Worm (Caenorhabditis elegans) whole organism, L2 larva: ENCODE data around the gene dnj-17.

ENCODE experiments used
- R02D3.7 ChIP-seq: fragments of 150-350 bp; optimal IDR thresholded peaks from 2 replicates; lab custom pipeline; 2014; ENCODE audit warnings: missing biosample characterization, missing genetic modification characterization
- Y55F3AM.14 ChIP-seq: fragments of 200-800 bp; sonication (Bioruptor generic); optimal IDR thresholded peaks from 2 replicates; lab custom pipeline; 2018; ENCODE audit warnings: mild to moderate bottlenecking, missing genetic modification characterization, missing compliant biosample characterization
- alr-1 ChIP-seq: fragments of 150-350 bp; optimal IDR thresholded peaks from 2 replicates; lab custom pipeline; 2014; ENCODE audit warnings: missing biosample characterization, missing genetic modification characterization
- blmp-1 ChIP-seq: sonication (generic microtip); optimal IDR thresholded peaks from 2 replicates; lab custom pipeline; 2017; ENCODE audit warnings: missing genetic modification characterization, mild to moderate bottlenecking, missing compliant biosample characterization, antibody characterized with exemption, moderate library complexity; ENCODE audit not compliant: insufficient read depth
- ceh-16 ChIP-seq: fragments of 150-350 bp; optimal IDR thresholded peaks from 2 replicates; lab custom pipeline; 2014; ENCODE audit warnings: missing biosample characterization, missing genetic modification characterization
- crh-2 ChIP-seq: sonication (generic microtip); optimal IDR thresholded peaks from 2 replicates; lab custom pipeline; 2017; ENCODE audit warnings: missing biosample characterization, missing genetic modification characterization
- egl-27 ChIP-seq: sonication (generic microtip); optimal IDR thresholded peaks from 3 replicates; lab custom pipeline; 2017; ENCODE audit warnings: missing biosample characterization, missing genetic modification reagents, missing genetic modification characterization
- elt-1 ChIP-seq: fragments of 150-350 bp; optimal IDR thresholded peaks from 2 replicates; lab custom pipeline; 2014; ENCODE audit warnings: missing biosample characterization, missing genetic modification characterization
- elt-3 ChIP-seq: sonication (generic microtip); optimal IDR thresholded peaks from 2 replicates; lab custom pipeline; 2017; ENCODE audit warnings: missing biosample characterization, missing genetic modification characterization
- fos-1 ChIP-seq: fragments of 150-350 bp; optimal IDR thresholded peaks from 2 replicates; lab custom pipeline; 2014; ENCODE audit warnings: missing biosample characterization, missing genetic modification characterization
- gmeb-1 ChIP-seq: fragments of 150-350 bp; optimal IDR thresholded peaks from 2 replicates; lab custom pipeline; 2014; ENCODE audit warnings: missing biosample characterization, missing genetic modification characterization
- lin-11 ChIP-seq: fragments of 150-350 bp; sonication (generic microtip); optimal IDR thresholded peaks from 2 replicates; lab custom pipeline; 2014; ENCODE audit warnings: missing biosample characterization, missing genetic modification characterization, inconsistent platforms, mixed read lengths
- mab-5 ChIP-seq: fragments of 150-350 bp; optimal IDR thresholded peaks from 2 replicates; lab custom pipeline; 2014; ENCODE audit warnings: missing biosample characterization, missing genetic modification characterization
- nhr-10 ChIP-seq: sonication (generic microtip); optimal IDR thresholded peaks from 2 replicates; lab custom pipeline; 2017; ENCODE audit warnings: missing biosample characterization, missing genetic modification characterization
- nhr-12 ChIP-seq: fragments of 150-350 bp; optimal IDR thresholded peaks from 2 replicates; lab custom pipeline; 2014; ENCODE audit warnings: missing biosample characterization, missing genetic modification characterization
- nhr-21 ChIP-seq: fragments of 150-350 bp; optimal IDR thresholded peaks from 2 replicates; lab custom pipeline; 2014; ENCODE audit warnings: missing biosample characterization, missing genetic modification characterization
- nhr-23 ChIP-seq: fragments of 150-350 bp; optimal IDR thresholded peaks from 2 replicates; lab custom pipeline; 2014; ENCODE audit warnings: missing biosample characterization, missing genetic modification reagents, missing genetic modification characterization
- nhr-25 ChIP-seq: fragments of 150-350 bp; sonication (generic microtip); optimal IDR thresholded peaks from 3 replicates; lab custom pipeline; 2014; ENCODE audit warnings: missing biosample characterization, missing genetic modification characterization
- nhr-6 ChIP-seq: fragments of 150-350 bp; optimal IDR thresholded peaks from 2 replicates; lab custom pipeline; 2014; ENCODE audit warnings: missing biosample characterization, missing genetic modification characterization
- skn-1 ChIP-seq: sonication (generic microtip); optimal IDR thresholded peaks from 2 replicates; lab custom pipeline; 2017; ENCODE audit warnings: missing biosample characterization, missing genetic modification characterization
- sma-3 ChIP-seq: sonication (generic microtip); optimal IDR thresholded peaks from 2 replicates; lab custom pipeline; 2016; ENCODE audit warnings: missing genetic modification reagents, missing genetic modification characterization, missing compliant biosample characterization
- sma-9 ChIP-seq, 2 experiments: fragments of 150-350 bp in 1 of 2; sonication (generic microtip) in 1 of 2; optimal IDR thresholded peaks; 2 replicates each; lab custom pipeline; 2014 to 2016; ENCODE audit warnings: missing genetic modification characterization in 2 of 2, mild to moderate bottlenecking in 1 of 2, missing biosample characterization in 1 of 2, missing compliant biosample characterization in 1 of 2, missing genetic modification reagents in 1 of 2, moderate library complexity in 1 of 2
- unc-55 ChIP-seq: fragments of 150-350 bp; sonication (generic microtip); optimal IDR thresholded peaks from 3 replicates; lab custom pipeline; 2014; ENCODE audit warnings: missing biosample characterization, missing genetic modification reagents, missing genetic modification characterization
- unc-62 ChIP-seq: fragments of 150-350 bp; optimal IDR thresholded peaks from 2 replicates; lab custom pipeline; 2014; ENCODE audit warnings: missing biosample characterization, missing genetic modification reagents, missing genetic modification characterization
- zag-1 ChIP-seq: fragments of 150-350 bp; optimal IDR thresholded peaks from 2 replicates; lab custom pipeline; 2014; ENCODE audit warnings: missing biosample characterization, missing genetic modification characterization
- ztf-1 ChIP-seq: fragments of 200-800 bp; sonication (Bioruptor generic); conservative IDR thresholded peaks from 2 replicates; pipeline ENCODE4 v1.3.6; 2022; ENCODE audit warnings: missing genetic modification characterization, missing compliant biosample characterization
- ztf-4 ChIP-seq: fragments of 150-350 bp; optimal IDR thresholded peaks from 2 replicates; lab custom pipeline; 2014; ENCODE audit warnings: missing biosample characterization, missing genetic modification characterization

The dnj-17 gene

ce11 chrIII:13389078-13389477, 4.1 kb downstream of the dnj-17 start, which contains the start of gene T03F6.3:
Gene T03F6.3, plus strand, starts transcription at chrIII:13389395.
- TF ChIP-seq Y55F3AM.14, result no peak
- TF ChIP-seq nhr-23 (tag; lab: Kevin White, UChicago), result no peak
- TF ChIP-seq fos-1 (tag; lab: Kevin White, UChicago), result no peak
- no peak for TF ChIP-seq nhr-12 (tag; lab: Kevin White, UChicago)
- no peak for TF ChIP-seq alr-1 (tag; lab: Kevin White, UChicago)
- no peak for TF ChIP-seq nhr-6 (tag; lab: Kevin White, UChicago)
- TF ChIP-seq egl-27 (tag; lab: Kevin White, UChicago), result no peak
- TF ChIP-seq unc-55 (GFP tag; lab: Kevin White, UChicago), result no peak
- TF ChIP-seq unc-62 (GFP tag; lab: Kevin White, UChicago), result no peak
- no peak for TF ChIP-seq elt-1

ce11 chrIII:13388621-13389020, 4.5 kb downstream of the dnj-17 start:
- TF ChIP-seq sma-9 (GFP tag; optimal IDR thresholded peaks at IDR 0.05; lab: Kevin White, UChicago), result no peak
- no peak for TF ChIP-seq sma-9 (tag; optimal IDR thresholded peaks at IDR 0.05; lab: Kevin White, UChicago)
- TF ChIP-seq fos-1 (tag; lab: Kevin White, UChicago), result peak; percentile 53

- TF ChIP-seq mab-5 (no peak), nhr-21 (tag; lab: Kevin White, UChicago) (no peak), egl-27 (tag; lab: Kevin White, UChicago) (no peak), nhr-23 (tag; lab: Kevin White, UChicago) (no peak), unc-55 (GFP tag; lab: Kevin White, UChicago) (peak; percentile 32), elt-1 (no peak)
Measured at ce11 chrIII:13385850-13386249, 7.3 kb downstream of the dnj-17 start, which contains the start of gene T03F6.4. Gene T03F6.4, plus strand, starts transcription at chrIII:13386150.

ce11 chrIII:13383159-13383558, 10.0 kb downstream of the dnj-17 start:
- TF ChIP-seq zag-1 (tag; lab: Kevin White, UChicago) (no peak), ztf-4 (tag; lab: Kevin White, UChicago) (no peak), nhr-10 (no peak)

ce11 chrIII:13381684-13382083, 11.5 kb downstream of the dnj-17 start:
- no peak for TF ChIP-seq skn-1 (tag; lab: Kevin White, UChicago)
- peak; percentile 71 for TF ChIP-seq unc-55 (GFP tag; lab: Kevin White, UChicago)
- peak; percentile 71 for TF ChIP-seq blmp-1 (tag; lab: Kevin White, UChicago)
- TF ChIP-seq, all 48 proteins: peak for 2

ce11 chrIII:13380881-13381280, 12.3 kb downstream of the dnj-17 start:
- TF ChIP-seq gmeb-1 (tag; lab: Kevin White, UChicago), result no peak
- TF ChIP-seq nhr-25 (tag; lab: Kevin White, UChicago), result peak; percentile 50
- no peak for TF ChIP-seq nhr-12 (tag; lab: Kevin White, UChicago)
- TF ChIP-seq blmp-1 (tag; lab: Kevin White, UChicago), result peak; percentile 19
- TF ChIP-seq crh-2 (tag; lab: Kevin White, UChicago), result no peak
- TF ChIP-seq R02D3.7 (tag; lab: Kevin White, UChicago), result no peak

- TF ChIP-seq gmeb-1 (tag; lab: Kevin White, UChicago) (no peak), nhr-10 (no peak), blmp-1 (tag; lab: Kevin White, UChicago) (no peak), zag-1 (tag; lab: Kevin White, UChicago) (no peak), lin-11 (no peak), sma-3 (GFP tag; lab: Kevin White, UChicago) (no peak), elt-3 (tag; lab: Kevin White, UChicago) (no peak), sma-9 (GFP tag; optimal IDR thresholded peaks at IDR 0.05; lab: Kevin White, UChicago) (no peak), sma-9 (tag; optimal IDR thresholded peaks at IDR 0.05; lab: Kevin White, UChicago) (no peak), ztf-1 (GFP tag; lab: Robert Waterston, UW) (no peak), ceh-16 (tag; lab: Kevin White, UChicago) (no peak)
Measured at ce11 chrIII:13380196-13380595, 12.9 kb downstream of the dnj-17 start, which contains the start of gene T03F6.6. Gene T03F6.6, minus strand, starts transcription at chrIII:13380296.
